Worm (Caenorhabditis elegans) whole organism, L4 larva: ENCODE measurements around the gene unc-77.
A peak's percentile ranks its signal among the peaks of the same experiment; 100 is the strongest.

Source experiments
- F10B5.3 ChIP-seq: sonication (generic microtip); optimal IDR thresholded peaks from 2 replicates; lab custom pipeline; 2016; ENCODE audit warnings: mild to moderate bottlenecking, missing genetic modification characterization, missing compliant biosample characterization
- T20F7.1 ChIP-seq: fragments of 200-800 bp; sonication (Bioruptor generic); optimal IDR thresholded peaks from 2 replicates; lab custom pipeline; 2018; ENCODE audit warnings: mild to moderate bottlenecking, missing genetic modification characterization, missing compliant biosample characterization
- Y75B8A.6 ChIP-seq: fragments of 200-800 bp; sonication (Bioruptor generic); IDR thresholded peaks from 2 replicates; pipeline ENCODE4 v1.3.6; 2022; ENCODE audit warnings: missing genetic modification reagents, missing genetic modification characterization, missing compliant biosample characterization
- ZK337.2 ChIP-seq: fragments of 200-800 bp; sonication (Bioruptor generic); IDR thresholded peaks from 2 replicates; pipeline ENCODE4 v1.3.6; 2022; ENCODE audit warnings: missing genetic modification reagents, missing genetic modification characterization, missing compliant biosample characterization
- aha-1 ChIP-seq: fragments of 150-350 bp; peaks from one replicate; lab custom pipeline; 2014; ENCODE audit warnings: missing biosample characterization, missing genetic modification characterization
- ama-1 ChIP-seq: fragments of 150-350 bp; optimal IDR thresholded peaks from 2 replicates; lab custom pipeline; 2014; ENCODE audit warnings: inconsistent platforms, mixed read lengths
- ceh-20 ChIP-seq: fragments of 200-800 bp; sonication (Bioruptor generic); IDR thresholded peaks from 2 replicates; pipeline ENCODE4 v1.3.6; 2022; ENCODE audit warnings: missing genetic modification reagents, missing genetic modification characterization, missing compliant biosample characterization
- ceh-44 ChIP-seq: fragments of 200-800 bp; sonication (Bioruptor generic); IDR thresholded peaks from 2 replicates; pipeline ENCODE4 v1.3.6; 2022; ENCODE audit warnings: missing genetic modification reagents, missing genetic modification characterization, missing compliant biosample characterization
- daf-16 ChIP-seq, 3 experiments: sonication (generic microtip); optimal IDR thresholded peaks; 2 replicates each; lab custom pipeline; 2016 to 2017; ENCODE audit warnings: missing genetic modification characterization in 3 of 3, missing genetic modification reagents in 3 of 3, mild to moderate bottlenecking in 2 of 3, missing compliant biosample characterization in 2 of 3, missing biosample characterization in 1 of 3, moderate library complexity in 1 of 3
- dmd-9 ChIP-seq: fragments of 200-800 bp; sonication (Bioruptor generic); IDR thresholded peaks from 2 replicates; pipeline ENCODE4 v1.3.6; 2022; ENCODE audit warnings: missing genetic modification reagents, missing genetic modification characterization, missing compliant biosample characterization
- dpl-1 ChIP-seq: fragments of 150-350 bp; optimal IDR thresholded peaks from 2 replicates; lab custom pipeline; 2014; ENCODE audit warnings: missing biosample characterization, missing genetic modification reagents, missing genetic modification characterization
- dve-1 ChIP-seq: sonication (generic microtip); optimal IDR thresholded peaks from 2 replicates; lab custom pipeline; 2017; ENCODE audit warnings: antibody characterized with exemption, mild to moderate bottlenecking, missing genetic modification characterization, missing compliant biosample characterization; ENCODE audit not compliant: insufficient read depth
- hlh-30 ChIP-seq: sonication (generic microtip); optimal IDR thresholded peaks from 2 replicates; lab custom pipeline; 2017; ENCODE audit warnings: antibody characterized with exemption, mild to moderate bottlenecking, missing genetic modification characterization, missing compliant biosample characterization; ENCODE audit not compliant: insufficient read depth
- lin-13 ChIP-seq: fragments of 150-350 bp; optimal IDR thresholded peaks from 2 replicates; lab custom pipeline; 2014; ENCODE audit warnings: missing biosample characterization, missing genetic modification reagents, missing genetic modification characterization
- lin-38 ChIP-seq: fragments of 200-800 bp; sonication (Bioruptor generic); IDR thresholded peaks from 2 replicates; pipeline ENCODE4 v1.3.6; 2022; ENCODE audit warnings: missing genetic modification reagents, missing genetic modification characterization, missing compliant biosample characterization
- mdt-29 ChIP-seq: fragments of 200-800 bp; sonication (Bioruptor generic); IDR thresholded peaks from 2 replicates; pipeline ENCODE4 v1.3.6; 2022; ENCODE audit warnings: missing genetic modification reagents, missing genetic modification characterization, missing compliant biosample characterization
- php-3 ChIP-seq: fragments of 200-800 bp; sonication (Bioruptor generic); IDR thresholded peaks from 2 replicates; pipeline ENCODE4 v1.3.6; 2022; ENCODE audit warnings: missing genetic modification reagents, missing genetic modification characterization, missing compliant biosample characterization
- rbr-2 ChIP-seq: sonication (generic microtip); optimal IDR thresholded peaks from 2 replicates; lab custom pipeline; 2016; ENCODE audit warnings: missing genotype, missing genetic modification characterization, missing compliant biosample characterization
- snpc-1.2 ChIP-seq: fragments of 200-800 bp; sonication (Bioruptor generic); IDR thresholded peaks from 2 replicates; pipeline ENCODE4 v1.3.6; 2022; ENCODE audit warnings: missing genetic modification reagents, missing genetic modification characterization, missing compliant biosample characterization
- unc-62 ChIP-seq, 3 experiments: fragments of 150-350 bp in 1 of 3; sonication (generic microtip); optimal IDR thresholded peaks in 2 of 3; peaks in 1 of 3; 1 replicate in 1 of 3; 2 replicates in 2 of 3; lab custom pipeline; 2014 to 2017; ENCODE audit warnings: missing biosample characterization in 3 of 3, missing genetic modification characterization in 3 of 3, missing genetic modification reagents in 3 of 3, missing genotype in 1 of 3
- zip-2 ChIP-seq: fragments of 150-350 bp; optimal IDR thresholded peaks from 2 replicates; lab custom pipeline; 2014; ENCODE audit warnings: missing biosample characterization, missing genetic modification characterization

The unc-77 gene

ce11 chrIV:6156833-6157232 is 26.8 kb downstream of the unc-77 start, which contains the start of gene C11D2.4:
C11D2.4 (minus strand) TSS chrIV:6156960.
- TF ChIP-seq lin-38 (GFP tag; lab: Robert Waterston, UW) = peak; percentile 43; the same call in 1 of the 2 replicates
- TF ChIP-seq snpc-1.2 (GFP tag; lab: Robert Waterston, UW) = peak; percentile 86
- TF ChIP-seq rbr-2 (tag; lab: Kevin White, UChicago) = peak; percentile 24
- peak; percentile 60 for TF ChIP-seq T20F7.1
- TF ChIP-seq F10B5.3 = no peak
- peak; percentile 65 for TF ChIP-seq dpl-1 (GFP tag; lab: Kevin White, UChicago)
- no peak for TF ChIP-seq ceh-44 (GFP tag; lab: Robert Waterston, UW)
- TF ChIP-seq unc-62 (GFP tag; optimal IDR thresholded peaks at IDR 0.05 in 1 of 2; lab: Kevin White, UChicago) = peak in 1 of 2 experiments; percentile 63
- no peak for TF ChIP-seq unc-62 (tag; optimal IDR thresholded peaks at IDR 0.05; lab: Kevin White, UChicago)
- TF ChIP-seq daf-16 (GFP tag; optimal IDR thresholded peaks at IDR 0.05; lab: Kevin White, UChicago) = no peak
- TF ChIP-seq daf-16 (tag; optimal IDR thresholded peaks at IDR 0.05; lab: Kevin White, UChicago) = peak; percentile 49
- TF ChIP-seq, all 104 proteins: peak for 7

- TF ChIP-seq daf-16 (GFP tag; optimal IDR thresholded peaks at IDR 0.05; lab: Kevin White, UChicago) (no peak), daf-16 (tag; optimal IDR thresholded peaks at IDR 0.05; lab: Kevin White, UChicago) (peak; percentile 15), zip-2 (no peak)
Measured at ce11 chrIV:6155296-6155695, 28.4 kb downstream of the unc-77 start, which contains the start of gene C11D2.7. C11D2.7 (minus strand) TSS chrIV:6155396.

- no peak for TF ChIP-seq snpc-1.2 (GFP tag; lab: Robert Waterston, UW)
- peak; percentile 34 for TF ChIP-seq hlh-30 (tag; lab: Kevin White, UChicago)
- peak; percentile 53 for TF ChIP-seq dve-1
Measured at ce11 chrIV:6151513-6151912, 32.1 kb downstream of the unc-77 start, which contains the start of gene C11D2.3. C11D2.3 (plus strand) TSS chrIV:6151813.

- TF ChIP-seq ama-1 (lab: Kevin White, UChicago) (no peak), lin-13 (no peak), dmd-9 (GFP tag; lab: Robert Waterston, UW) (no peak), aha-1 (tag; lab: Kevin White, UChicago) (peak; percentile 75)
Measured at ce11 chrIV:6149359-6149758, 34.3 kb downstream of the unc-77 start.

ce11 chrIV:6145984-6146383 is 37.7 kb downstream of the unc-77 start:
- no peak for TF ChIP-seq php-3 (GFP tag; lab: Robert Waterston, UW)
- peak; percentile 94 for TF ChIP-seq aha-1 (tag; lab: Kevin White, UChicago)
- TF ChIP-seq, all 104 proteins: peak for 1

- TF ChIP-seq unc-62 (GFP tag; optimal IDR thresholded peaks at IDR 0.05 in 1 of 2; lab: Kevin White, UChicago) = peak in 1 of 2 experiments; percentile 35
- TF ChIP-seq unc-62 (tag; optimal IDR thresholded peaks at IDR 0.05; lab: Kevin White, UChicago) = no peak
- no peak for TF ChIP-seq ZK337.2 (GFP tag; lab: Robert Waterston, UW)
Measured at ce11 chrIV:6140700-6141099, 43.0 kb downstream of the unc-77 start.

- TF ChIP-seq snpc-1.2 (GFP tag; lab: Robert Waterston, UW) = peak; percentile 71; the same call in 1 of the 2 replicates
Measured at ce11 chrIV:6140260-6140659, 43.4 kb downstream of the unc-77 start.

- TF ChIP-seq unc-62 (GFP tag; optimal IDR thresholded peaks at IDR 0.05 in 1 of 2; lab: Kevin White, UChicago) (peak in 1 of 2 experiments; percentile 28), unc-62 (tag; optimal IDR thresholded peaks at IDR 0.05; lab: Kevin White, UChicago) (no peak), dmd-9 (GFP tag; lab: Robert Waterston, UW) (no peak), mdt-29 (GFP tag; lab: Robert Waterston, UW) (no peak)
Measured at ce11 chrIV:6135592-6135991, 48.1 kb downstream of the unc-77 start.

- TF ChIP-seq Y75B8A.6 (GFP tag; lab: Robert Waterston, UW) (no peak), ceh-20 (no peak)
Measured at ce11 chrIV:6134639-6135038, 49.0 kb downstream of the unc-77 start.
